Fruit fly (Drosophila melanogaster) whole organism, embryonic: Measurements from ENCODE around the gene MAPk-Ak2.

Experiments
- Ada2b ChIP-seq: fragments of 200-800 bp; sonication (Bioruptor generic); IDR thresholded peaks from 2 replicates; pipeline ENCODE4 v1.3.6; 2022; ENCODE audit warnings: missing biosample characterization, missing genetic modification characterization
- Bgb ChIP-seq: fragments of 200-800 bp; sonication (Bioruptor generic); IDR thresholded peaks from 2 replicates; pipeline ENCODE4 v1.3.6; 2022; ENCODE audit warnings: missing biosample characterization, missing genetic modification characterization; ENCODE audit not compliant: partially characterized antibody
- CG12155 ChIP-seq: fragments of 200-800 bp; sonication (Bioruptor generic); optimal IDR thresholded peaks from 3 replicates; lab custom pipeline; 2016; ENCODE audit warnings: missing biosample characterization, missing genetic modification characterization
- CG12659 ChIP-seq: fragments of 200-800 bp; sonication (Bioruptor generic); optimal IDR thresholded peaks from 3 replicates; lab custom pipeline; 2017; ENCODE audit warnings: mild to moderate bottlenecking, missing biosample characterization, missing genetic modification reagents, missing genetic modification characterization
- CG12942 ChIP-seq: fragments of 200-800 bp; sonication (Bioruptor generic); optimal IDR thresholded peaks from 3 replicates; lab custom pipeline; 2016; ENCODE audit warnings: missing biosample characterization, missing genetic modification characterization
- CG13123 ChIP-seq: fragments of 200-800 bp; sonication (Bioruptor generic); optimal IDR thresholded peaks from 2 replicates; lab custom pipeline; 2016; ENCODE audit warnings: missing biosample characterization, missing genetic modification characterization
- CG14860 ChIP-seq: fragments of 200-800 bp; sonication (Bioruptor generic); IDR thresholded peaks from 3 replicates; pipeline ENCODE4 v1.3.6; 2022; ENCODE audit warnings: missing biosample characterization, missing genetic modification characterization; ENCODE audit not compliant: partially characterized antibody
- CG1647 ChIP-seq: fragments of 200-800 bp; sonication (Bioruptor generic); optimal IDR thresholded peaks from 3 replicates; lab custom pipeline; 2016; ENCODE audit warnings: missing biosample characterization, missing genetic modification characterization
- CG16815 ChIP-seq: fragments of 200-800 bp; sonication (Bioruptor generic); optimal IDR thresholded peaks from 3 replicates; lab custom pipeline; 2017; ENCODE audit warnings: missing biosample characterization, mild to moderate bottlenecking, missing genetic modification characterization
- CG30431 ChIP-seq: fragments of 200-800 bp; sonication (Bioruptor generic); optimal IDR thresholded peaks from 2 replicates; lab custom pipeline; 2017; ENCODE audit warnings: missing biosample characterization, missing genetic modification characterization
- CG7987 ChIP-seq: fragments of 200-800 bp; sonication (Bioruptor generic); optimal IDR thresholded peaks from 2 replicates; lab custom pipeline; 2018; ENCODE audit warnings: missing biosample characterization, mild to moderate bottlenecking, missing genetic modification characterization, moderate library complexity
- CG9797 ChIP-seq: fragments of 200-800 bp; sonication (Bioruptor generic); optimal IDR thresholded peaks from 3 replicates; lab custom pipeline; 2018; ENCODE audit warnings: missing biosample characterization, mild to moderate bottlenecking, missing genetic modification characterization
- Dip3 ChIP-seq: fragments of 200-800 bp; sonication (Bioruptor generic); optimal IDR thresholded peaks from 3 replicates; lab custom pipeline; 2016; ENCODE audit warnings: missing biosample characterization, missing genetic modification characterization
- H15 ChIP-seq: fragments of 200-800 bp; sonication (Bioruptor generic); IDR thresholded peaks from 3 replicates; pipeline ENCODE4 v1.3.6; 2022; ENCODE audit warnings: missing biosample characterization, missing genetic modification characterization
- HmgD ChIP-seq: fragments of 200-800 bp; sonication (Bioruptor generic); optimal IDR thresholded peaks from 3 replicates; lab custom pipeline; 2016; ENCODE audit warnings: missing biosample characterization, missing genetic modification characterization
- Hmr ChIP-seq: fragments of 200-800 bp; sonication (Bioruptor generic); optimal IDR thresholded peaks from 3 replicates; lab custom pipeline; 2017; ENCODE audit warnings: mild to moderate bottlenecking, missing biosample characterization, missing genetic modification reagents, missing genetic modification characterization
- Hmx ChIP-seq: fragments of 200-800 bp; sonication (Bioruptor generic); optimal IDR thresholded peaks from 2 replicates; lab custom pipeline; 2016; ENCODE audit warnings: missing biosample characterization, missing genetic modification characterization
- Hsf ChIP-seq: fragments of 200-800 bp; sonication (Bioruptor generic); optimal IDR thresholded peaks from 3 replicates; lab custom pipeline; 2016; ENCODE audit warnings: missing biosample characterization, missing genetic modification characterization
- Lim3 ChIP-seq: fragments of 200-800 bp; sonication (Bioruptor generic); IDR thresholded peaks from 2 replicates; pipeline ENCODE4 v1.3.6; 2022; ENCODE audit warnings: missing biosample characterization, missing genetic modification characterization
- MESR4 ChIP-seq: fragments of 200-800 bp; sonication (Bioruptor generic); optimal IDR thresholded peaks from 2 replicates; lab custom pipeline; 2018; ENCODE audit warnings: missing biosample characterization, mild to moderate bottlenecking, missing genetic modification characterization, moderate library complexity
- Max ChIP-seq: fragments of 200-800 bp; sonication (Bioruptor generic); optimal IDR thresholded peaks from 2 replicates; lab custom pipeline; 2016; ENCODE audit warnings: missing biosample characterization, mild to moderate bottlenecking, missing genetic modification characterization
- NFAT ChIP-seq: fragments of 200-800 bp; sonication (Bioruptor generic); IDR thresholded peaks from 2 replicates; pipeline ENCODE4 v1.3.6; 2022; ENCODE audit warnings: missing biosample characterization, missing genetic modification characterization
- NK7.1 ChIP-seq: fragments of 200-800 bp; sonication (Bioruptor generic); optimal IDR thresholded peaks from 3 replicates; lab custom pipeline; 2016; ENCODE audit warnings: missing biosample characterization, missing genetic modification characterization
- Opbp ChIP-seq: fragments of 200-800 bp; sonication (Bioruptor generic); IDR thresholded peaks from 3 replicates; pipeline ENCODE4 v1.3.6; 2022; ENCODE audit warnings: missing biosample characterization, missing genetic modification characterization; ENCODE audit not compliant: partially characterized antibody
- Optix ChIP-seq: fragments of 200-800 bp; sonication (Bioruptor generic); IDR thresholded peaks from 3 replicates; pipeline ENCODE4 v1.3.6; 2022; ENCODE audit warnings: missing biosample characterization, missing genetic modification characterization
- Rfx ChIP-seq: fragments of 200-800 bp; sonication (Bioruptor generic); IDR thresholded peaks from 2 replicates; pipeline ENCODE4 v1.3.6; 2022; ENCODE audit warnings: missing biosample characterization, missing genetic modification characterization
- Six4 ChIP-seq: fragments of 200-800 bp; sonication (Bioruptor generic); optimal IDR thresholded peaks from 2 replicates; lab custom pipeline; 2016; ENCODE audit warnings: missing biosample characterization, missing genetic modification characterization
- Xrp1 ChIP-seq: fragments of 200-800 bp; sonication (Bioruptor generic); IDR thresholded peaks from 2 replicates; pipeline ENCODE4 v1.3.6; 2022; ENCODE audit warnings: missing biosample characterization, missing genetic modification characterization
- YL-1 ChIP-seq: fragments of 200-800 bp; sonication (Bioruptor generic); optimal IDR thresholded peaks from 3 replicates; lab custom pipeline; 2017; ENCODE audit warnings: missing biosample characterization, mild to moderate bottlenecking, missing genetic modification characterization
- ash1 ChIP-seq: fragments of 200-800 bp; sonication (Bioruptor generic); optimal IDR thresholded peaks from 2 replicates; lab custom pipeline; 2018; ENCODE audit warnings: missing biosample characterization, mild to moderate bottlenecking, missing genetic modification characterization
- br ChIP-seq: fragments of >200 bp; optimal IDR thresholded peaks from 2 replicates; lab custom pipeline; 2017
- bsh ChIP-seq, 2 experiments: fragments of 200-800 bp; sonication (Bioruptor generic); optimal IDR thresholded peaks; 2 replicates each; lab custom pipeline; 2017 to 2018; ENCODE audit warnings: mild to moderate bottlenecking in 2 of 2, missing biosample characterization in 2 of 2, missing genetic modification characterization in 2 of 2, moderate library complexity in 1 of 2
- btn ChIP-seq: fragments of 200-800 bp; sonication (Bioruptor generic); optimal IDR thresholded peaks from 2 replicates; lab custom pipeline; 2016; ENCODE audit warnings: missing biosample characterization, missing genetic modification characterization
- cg ChIP-seq: fragments of 200-800 bp; sonication (Bioruptor generic); optimal IDR thresholded peaks from 3 replicates; lab custom pipeline; 2019; ENCODE audit warnings: missing biosample characterization, mild to moderate bottlenecking, missing genetic modification characterization, moderate library complexity
- chif ChIP-seq, 2 experiments: fragments of 200-800 bp; sonication (Bioruptor generic); optimal IDR thresholded peaks; 3 replicates each; lab custom pipeline; 2016; ENCODE audit warnings: missing biosample characterization in 2 of 2, missing genetic modification characterization in 2 of 2
- fd64A ChIP-seq: fragments of 200-800 bp; sonication (Bioruptor generic); optimal IDR thresholded peaks from 3 replicates; lab custom pipeline; 2018; ENCODE audit warnings: missing biosample characterization, mild to moderate bottlenecking, missing genetic modification characterization
- gfzf ChIP-seq: fragments of 200-800 bp; sonication (Bioruptor generic); optimal IDR thresholded peaks from 2 replicates; lab custom pipeline; 2016; ENCODE audit warnings: missing biosample characterization, mild to moderate bottlenecking, missing genetic modification characterization, moderate library complexity
- jigr1 ChIP-seq: fragments of 200-800 bp; sonication (Bioruptor generic); IDR thresholded peaks from 3 replicates; pipeline ENCODE4 v1.3.6; 2022; ENCODE audit warnings: missing biosample characterization, missing genetic modification characterization
- jumu ChIP-seq: fragments of 200-800 bp; sonication (Bioruptor generic); optimal IDR thresholded peaks from 3 replicates; lab custom pipeline; 2016; ENCODE audit warnings: missing biosample characterization, missing genetic modification characterization
- lov ChIP-seq, 2 experiments: fragments of 200-800 bp in 1 of 2; fragments of >200 bp in 1 of 2; sonication (Bioruptor generic) in 1 of 2; IDR thresholded peaks in 1 of 2; optimal IDR thresholded peaks in 1 of 2; 2 replicates in 1 of 2; 3 replicates in 1 of 2; pipeline versions ENCODE4 v1.3.6 to Lab custom; 2017 to 2022; ENCODE audit warnings: missing biosample characterization in 1 of 2, missing genetic modification characterization in 1 of 2
- pnt ChIP-seq: fragments of 200-800 bp; sonication (Bioruptor generic); optimal IDR thresholded peaks from 3 replicates; lab custom pipeline; 2016; ENCODE audit warnings: missing biosample characterization, missing genetic modification characterization
- pum ChIP-seq: fragments of 200-800 bp; sonication (Bioruptor generic); optimal IDR thresholded peaks from 2 replicates; lab custom pipeline; 2016; ENCODE audit warnings: missing biosample characterization, missing genetic modification characterization
- rib ChIP-seq: fragments of 200-800 bp; sonication (Bioruptor generic); IDR thresholded peaks from 2 replicates; pipeline ENCODE4 v1.3.6; 2022; ENCODE audit warnings: missing biosample characterization, missing genetic modification characterization
- sens ChIP-seq: fragments of 200-800 bp; sonication (Bioruptor generic); peaks from one replicate; lab custom pipeline; 2016; ENCODE audit warnings: missing biosample characterization, missing genetic modification characterization
- slbo ChIP-seq: fragments of 200-800 bp; sonication (Bioruptor generic); IDR thresholded peaks from 2 replicates; pipeline ENCODE4 v1.3.6; 2022; ENCODE audit warnings: missing biosample characterization, missing genetic modification characterization
- vvl ChIP-seq: fragments of 200-800 bp; sonication (Bioruptor generic); IDR thresholded peaks from 2 replicates; pipeline ENCODE4 v1.3.6; 2022; ENCODE audit warnings: missing biosample characterization, missing genetic modification characterization
- wdn ChIP-seq: fragments of 200-800 bp; sonication (Bioruptor generic); IDR thresholded peaks from 2 replicates; pipeline ENCODE4 v1.3.6; 2022; ENCODE audit warnings: missing biosample characterization, missing genetic modification characterization
- z ChIP-seq: fragments of 200-800 bp; sonication (Bioruptor generic); IDR thresholded peaks from 3 replicates; pipeline ENCODE4 v1.3.6; 2022; ENCODE audit warnings: missing biosample characterization, missing genetic modification characterization

The MAPk-Ak2 gene

DNA sequence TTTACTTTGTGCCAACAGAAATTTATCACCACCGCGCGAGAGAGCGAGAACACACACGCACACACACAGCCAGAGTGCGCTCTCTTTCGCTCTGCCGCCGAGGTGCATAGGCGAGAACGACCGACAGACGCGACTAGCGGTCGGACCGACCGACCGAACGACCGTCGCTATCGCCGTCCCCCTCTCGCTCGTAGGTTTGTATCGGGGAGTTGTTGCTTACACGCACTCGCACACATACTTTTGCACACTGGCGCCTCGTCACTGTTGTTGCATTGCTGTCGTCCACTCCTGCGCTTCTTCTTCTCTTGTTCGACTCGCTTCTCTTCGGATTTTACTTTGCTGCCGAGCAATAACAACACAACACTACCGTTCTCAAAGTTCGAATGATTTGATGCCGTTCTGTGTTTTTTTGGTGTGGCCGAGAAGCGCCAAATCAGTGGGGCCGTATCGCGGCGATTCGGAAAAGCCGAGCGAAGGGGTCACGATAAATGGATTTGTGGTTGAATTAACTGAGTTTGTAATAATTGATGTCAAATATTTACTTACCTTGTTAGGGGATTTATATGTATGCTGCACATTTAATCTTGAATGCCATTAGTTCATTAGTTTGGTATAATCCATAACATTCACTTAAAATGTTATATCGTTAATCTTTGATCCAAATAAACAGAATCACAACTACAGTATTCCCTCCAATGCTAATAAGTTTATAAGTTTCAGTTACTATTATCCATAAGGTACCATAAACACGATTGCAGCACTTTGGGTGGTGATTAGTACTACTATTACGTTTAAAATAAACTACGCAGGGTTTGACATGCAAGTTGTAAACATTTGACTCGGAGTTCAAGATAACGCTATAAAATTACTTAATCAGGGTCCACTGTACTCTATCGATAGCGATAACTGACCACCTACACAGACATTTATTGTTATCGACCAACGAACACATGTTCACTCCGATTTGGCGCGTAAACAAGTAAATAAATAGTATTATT lies 16.8 kb downstream of the MAPk-Ak2 start, which contains the start of the genes IntS6 and Rtel1 (continued):
- TF ChIP-seq Max (GFP tag; lab: Kevin White, UChicago) (peak; percentile 87), HmgD (no peak), Rfx (GFP tag; lab: Robert Waterston, UW) (peak; percentile 94), Six4 (GFP tag; lab: Kevin White, UChicago) (peak; percentile 80), Hmr (peak; percentile 86), Xrp1 (GFP tag; lab: Robert Waterston, UW) (peak; percentile 91), Hmx (peak; percentile 82), YL-1 (GFP tag; lab: Kevin White, UChicago) (peak; percentile 52), CG12659 (GFP tag; lab: Kevin White, UChicago) (peak; percentile 91), NK7.1 (GFP tag; lab: Kevin White, UChicago) (peak; percentile 75), btn (GFP tag; lab: Kevin White, UChicago) (peak; percentile 76), CG14860 (GFP tag; lab: Robert Waterston, UW) (no peak), NFAT (GFP tag; lab: Robert Waterston, UW) (peak; percentile 85), Dip3 (GFP tag; lab: Kevin White, UChicago) (peak; percentile 91), CG1647 (GFP tag; lab: Kevin White, UChicago) (peak; percentile 84), jigr1 (GFP tag; lab: Robert Waterston, UW) (peak; percentile 80; the same call in 2 of the 3 replicates), cg (GFP tag; lab: Kevin White, UChicago) (peak; percentile 98), br (lab: Kevin White, UChicago) (no peak), z (GFP tag; lab: Robert Waterston, UW) (0 out of 3 replicates have a peak, but pooled peaks have one; percentile 11), CG7987 (GFP tag; lab: Kevin White, UChicago) (peak; percentile 52), MESR4 (peak; percentile 40), chif (GFP tag; optimal IDR thresholded peaks at IDR 0.05; lab: Kevin White, UChicago) (peak; percentile 87 to 93), slbo (GFP tag; lab: Robert Waterston, UW) (peak; percentile 95), jumu (peak; percentile 93), Hsf (GFP tag; lab: Kevin White, UChicago) (peak; percentile 93), H15 (GFP tag; lab: Robert Waterston, UW) (peak; percentile 68; the same call in 2 of the 3 replicates), sens (peak; percentile 98), Ada2b (GFP tag; lab: Robert Waterston, UW) (peak; percentile 89), CG30431 (GFP tag; lab: Kevin White, UChicago) (peak; percentile 87), bsh (GFP tag; optimal IDR thresholded peaks at IDR 0.05; lab: Kevin White, UChicago) (peak; percentile 51 to 87), Lim3 (GFP tag; lab: Robert Waterston, UW) (peak; percentile 69), pnt (GFP tag; lab: Kevin White, UChicago) (peak; percentile 92), CG12155 (GFP tag; lab: Kevin White, UChicago) (peak; percentile 90), vvl (GFP tag; lab: Robert Waterston, UW) (peak; percentile 92), lov (optimal IDR thresholded peaks at IDR 0.05; lab: Kevin White, UChicago) (no peak), lov (GFP tag; IDR thresholded peaks at IDR 0.05; lab: Robert Waterston, UW) (peak; percentile 68; the same call in 1 of the 3 replicates), Optix (GFP tag; lab: Robert Waterston, UW) (peak; percentile 81), Bgb (GFP tag; lab: Robert Waterston, UW) (peak; percentile 44; the same call in 1 of the 2 replicates), wdn (GFP tag; lab: Robert Waterston, UW) (peak; percentile 84), ash1 (GFP tag; lab: Kevin White, UChicago) (peak; percentile 14), CG16815 (GFP tag; lab: Kevin White, UChicago) (peak; percentile 88), CG9797 (GFP tag; lab: Kevin White, UChicago) (peak; percentile 84), CG13123 (GFP tag; lab: Kevin White, UChicago) (peak; percentile 65), CG12942 (GFP tag; lab: Kevin White, UChicago) (peak; percentile 84), rib (GFP tag; lab: Robert Waterston, UW) (peak; percentile 84), pum (GFP tag; lab: Kevin White, UChicago) (peak; percentile 93), gfzf (GFP tag; lab: Kevin White, UChicago) (peak; percentile 92), Opbp (GFP tag; lab: Robert Waterston, UW) (0 out of 3 replicates have a peak, but pooled peaks have one; percentile 32), fd64A (GFP tag; lab: Kevin White, UChicago) (peak; percentile 46)
